Worm (Caenorhabditis elegans) whole organism, young adult: ENCODE measurements around the gene srr-1.
A peak's percentile ranks its signal among the peaks of the same experiment; 100 is the strongest.

Experiments
- C06A6.2 ChIP-seq: fragments of 200-800 bp; sonication (Bioruptor generic); conservative IDR thresholded peaks from 2 replicates; pipeline ENCODE4 v1.3.6; 2022; ENCODE audit warnings: missing genetic modification characterization, missing compliant biosample characterization
- D2030.7 ChIP-seq: fragments of 200-800 bp; sonication (Bioruptor generic); IDR thresholded peaks from 2 replicates; pipeline ENCODE4 v1.3.6; 2022; ENCODE audit warnings: missing genetic modification reagents, missing genetic modification characterization, missing compliant biosample characterization
- F52B5.7 ChIP-seq: sonication (generic microtip); optimal IDR thresholded peaks from 2 replicates; lab custom pipeline; 2016; ENCODE audit warnings: mild to moderate bottlenecking, missing genetic modification characterization, missing compliant biosample characterization
- F55B11.4 ChIP-seq: sonication (generic microtip); optimal IDR thresholded peaks from 2 replicates; lab custom pipeline; 2016; ENCODE audit warnings: missing compliant biosample characterization, missing genetic modification characterization, borderline replicate concordance; ENCODE audit not compliant: insufficient read depth
- K11D2.4 ChIP-seq: fragments of 200-800 bp; sonication (Bioruptor generic); IDR thresholded peaks from 2 replicates; pipeline ENCODE4 v1.3.6; 2022; ENCODE audit warnings: missing genetic modification reagents, missing genetic modification characterization, missing compliant biosample characterization
- T26A5.8 ChIP-seq: sonication (generic microtip); optimal IDR thresholded peaks from 2 replicates; lab custom pipeline; 2016; ENCODE audit warnings: missing genetic modification characterization, missing compliant biosample characterization
- ZK185.1 ChIP-seq: sonication (generic microtip); optimal IDR thresholded peaks from 2 replicates; lab custom pipeline; 2016; ENCODE audit warnings: mild to moderate bottlenecking, missing genetic modification characterization, missing compliant biosample characterization; ENCODE audit not compliant: poor library complexity, severe bottlenecking
- ama-1 ChIP-seq, 3 experiments: fragments of 150-350 bp in 1 of 3; sonication (generic microtip) in 2 of 3; optimal IDR thresholded peaks; 2 replicates each; lab custom pipeline; 2014 to 2018; ENCODE audit warnings: missing biosample characterization in 2 of 3, missing genetic modification characterization in 2 of 3, missing genetic modification reagents in 2 of 3
- aptf-3 ChIP-seq: fragments of 200-800 bp; sonication (Bioruptor generic); IDR thresholded peaks from 2 replicates; pipeline ENCODE4 v1.3.6; 2022; ENCODE audit warnings: missing genetic modification characterization, missing compliant biosample characterization
- atf-7 ChIP-seq: sonication (generic microtip); optimal IDR thresholded peaks from 2 replicates; lab custom pipeline; 2017; ENCODE audit warnings: mild to moderate bottlenecking, missing genetic modification characterization, missing compliant biosample characterization
- athp-1 ChIP-seq: sonication (generic microtip); optimal IDR thresholded peaks from 2 replicates; lab custom pipeline; 2017; ENCODE audit warnings: mild to moderate bottlenecking, missing genetic modification characterization, missing compliant biosample characterization
- attf-5 ChIP-seq: fragments of 200-800 bp; sonication (Bioruptor generic); optimal IDR thresholded peaks from 2 replicates; lab custom pipeline; 2018; ENCODE audit warnings: mild to moderate bottlenecking, missing genetic modification characterization, missing compliant biosample characterization
- cebp-1 ChIP-seq, 2 experiments: fragments of 200-800 bp in 1 of 2; sonication (Bioruptor generic) in 1 of 2; sonication (generic microtip) in 1 of 2; IDR thresholded peaks in 1 of 2; optimal IDR thresholded peaks in 1 of 2; 2 replicates each; pipeline versions ENCODE4 v1.3.6 to Lab custom; 2017 to 2022; ENCODE audit warnings: missing compliant biosample characterization in 2 of 2, missing genetic modification characterization in 2 of 2, mild to moderate bottlenecking in 1 of 2, missing genetic modification reagents in 1 of 2, moderate library complexity in 1 of 2
- ceh-27 ChIP-seq: fragments of 200-800 bp; sonication (Bioruptor generic); optimal IDR thresholded peaks from 2 replicates; lab custom pipeline; 2018; ENCODE audit warnings: mild to moderate bottlenecking, missing genetic modification characterization, moderate library complexity, missing compliant biosample characterization
- ceh-58 ChIP-seq: fragments of 200-800 bp; sonication (Bioruptor generic); IDR thresholded peaks from 2 replicates; pipeline ENCODE4 v1.3.6; 2022; ENCODE audit warnings: missing genetic modification characterization, missing compliant biosample characterization
- ceh-91 ChIP-seq: fragments of 200-800 bp; sonication (Bioruptor generic); IDR thresholded peaks from 2 replicates; pipeline ENCODE4 v1.3.6; 2022; ENCODE audit warnings: missing genetic modification reagents, missing genetic modification characterization, missing compliant biosample characterization
- die-1 ChIP-seq: sonication (generic microtip); optimal IDR thresholded peaks from 2 replicates; lab custom pipeline; 2016; ENCODE audit warnings: missing genotype, mild to moderate bottlenecking, missing genetic modification characterization, missing compliant biosample characterization
- dox-1 ChIP-seq: fragments of 200-800 bp; sonication (Bioruptor generic); IDR thresholded peaks from 2 replicates; pipeline ENCODE4 v1.3.6; 2022; ENCODE audit warnings: missing genetic modification reagents, missing genetic modification characterization, missing compliant biosample characterization
- egrh-3 ChIP-seq: fragments of 200-800 bp; sonication (Bioruptor generic); IDR thresholded peaks from 2 replicates; pipeline ENCODE4 v1.3.6; 2022; ENCODE audit warnings: missing genetic modification reagents, missing genetic modification characterization, missing compliant biosample characterization
- him-1 ChIP-seq: sonication (generic microtip); optimal IDR thresholded peaks from 2 replicates; lab custom pipeline; 2016; ENCODE audit warnings: missing genotype, missing genetic modification reagents, missing genetic modification characterization, missing compliant biosample characterization
- hlh-12 ChIP-seq: sonication (generic microtip); optimal IDR thresholded peaks from 2 replicates; lab custom pipeline; 2016; ENCODE audit warnings: missing genetic modification characterization, missing compliant biosample characterization
- hmg-1.2 ChIP-seq: fragments of 200-800 bp; sonication (Bioruptor generic); IDR thresholded peaks from 2 replicates; pipeline ENCODE4 v1.3.6; 2022; ENCODE audit warnings: missing genetic modification reagents, missing genetic modification characterization, missing compliant biosample characterization
- lag-1 ChIP-seq: fragments of 200-800 bp; sonication (Bioruptor generic); IDR thresholded peaks from 2 replicates; pipeline ENCODE4 v1.3.6; 2022; ENCODE audit warnings: missing genetic modification reagents, missing genetic modification characterization, missing compliant biosample characterization
- let-526 ChIP-seq: fragments of 200-800 bp; sonication (Bioruptor generic); IDR thresholded peaks from 2 replicates; pipeline ENCODE4 v1.3.6; 2022; ENCODE audit warnings: missing genetic modification reagents, missing genetic modification characterization, missing compliant biosample characterization
- let-607 ChIP-seq, 2 experiments: fragments of 200-800 bp in 1 of 2; sonication (Bioruptor generic) in 1 of 2; sonication (generic microtip) in 1 of 2; optimal IDR thresholded peaks; 2 replicates each; lab custom pipeline; 2016 to 2018; ENCODE audit warnings: mild to moderate bottlenecking in 2 of 2, missing compliant biosample characterization in 2 of 2, missing genetic modification characterization in 2 of 2, moderate library complexity in 2 of 2, missing genotype in 1 of 2
- lin-26 ChIP-seq: fragments of 200-800 bp; sonication (Bioruptor generic); IDR thresholded peaks from 2 replicates; pipeline ENCODE4 v1.3.6; 2022; ENCODE audit warnings: missing genetic modification reagents, missing genetic modification characterization, missing compliant biosample characterization
- lin-35 ChIP-seq, 3 experiments: fragments of 150-350 bp in 2 of 3; sonication (generic microtip) in 1 of 3; optimal IDR thresholded peaks; 2 replicates each; lab custom pipeline; 2014 to 2018; ENCODE audit warnings: missing biosample characterization in 3 of 3, missing genetic modification characterization in 3 of 3, missing genetic modification reagents in 3 of 3
- lin-54 ChIP-seq: fragments of 200-800 bp; sonication (Bioruptor generic); optimal IDR thresholded peaks from 2 replicates; lab custom pipeline; 2018; ENCODE audit warnings: mild to moderate bottlenecking, missing genetic modification characterization, missing compliant biosample characterization
- lir-1 ChIP-seq: fragments of 200-800 bp; sonication (Bioruptor generic); conservative IDR thresholded peaks from 2 replicates; pipeline ENCODE4 v1.3.6; 2022; ENCODE audit warnings: missing genetic modification reagents, missing genetic modification characterization, missing compliant biosample characterization
- madf-10 ChIP-seq: sonication (generic microtip); optimal IDR thresholded peaks from 2 replicates; lab custom pipeline; 2016; ENCODE audit warnings: mild to moderate bottlenecking, missing genetic modification characterization, missing compliant biosample characterization
- mcd-1 ChIP-seq: fragments of 200-800 bp; sonication (Bioruptor generic); IDR thresholded peaks from 2 replicates; pipeline ENCODE4 v1.3.6; 2022; ENCODE audit warnings: missing genetic modification reagents, missing genetic modification characterization, missing compliant biosample characterization
- mes-4 ChIP-seq: sonication (generic microtip); optimal IDR thresholded peaks from 2 replicates; lab custom pipeline; 2016; ENCODE audit warnings: missing genotype, missing genetic modification characterization, missing compliant biosample characterization
- nfya-2 ChIP-seq: fragments of 200-800 bp; sonication (Bioruptor generic); IDR thresholded peaks from 2 replicates; pipeline ENCODE4 v1.3.6; 2022; ENCODE audit warnings: missing genetic modification reagents, missing genetic modification characterization, missing compliant biosample characterization
- nhr-80 ChIP-seq: sonication (generic microtip); optimal IDR thresholded peaks from 2 replicates; lab custom pipeline; 2016; ENCODE audit warnings: missing genetic modification characterization, missing compliant biosample characterization
- nhr-90 ChIP-seq: sonication (generic microtip); optimal IDR thresholded peaks from 2 replicates; lab custom pipeline; 2016; ENCODE audit warnings: missing genotype, mild to moderate bottlenecking, missing genetic modification characterization, missing compliant biosample characterization
- snpc-1.1 ChIP-seq: sonication (generic microtip); optimal IDR thresholded peaks from 2 replicates; lab custom pipeline; 2017; ENCODE audit warnings: missing genetic modification characterization, mild to moderate bottlenecking, missing compliant biosample characterization, antibody characterized with exemption, moderate library complexity, missing genotype, missing genetic modification reagents; ENCODE audit not compliant: insufficient read depth
- snpc-4 ChIP-seq, 5 experiments: fragments of 150-350 bp in 1 of 5; sonication (generic microtip) in 4 of 5; optimal IDR thresholded peaks; 2 replicates each; lab custom pipeline; 2014 to 2018; ENCODE audit warnings: missing genetic modification characterization in 5 of 5, missing biosample characterization in 3 of 5, antibody characterized with exemption in 2 of 5, mild to moderate bottlenecking in 2 of 5, missing compliant biosample characterization in 2 of 5, missing genotype in 2 of 5, moderate library complexity in 2 of 5, missing genetic modification reagents in 1 of 5
- somi-1 ChIP-seq: fragments of 200-800 bp; sonication (Bioruptor generic); optimal IDR thresholded peaks from 2 replicates; lab custom pipeline; 2018; ENCODE audit warnings: mild to moderate bottlenecking, missing genetic modification characterization, missing compliant biosample characterization
- tbp1 ChIP-seq: fragments of 200-800 bp; sonication (Bioruptor generic); optimal IDR thresholded peaks from 2 replicates; lab custom pipeline; 2018; ENCODE audit warnings: mild to moderate bottlenecking, missing genetic modification characterization, missing compliant biosample characterization
- unc-62 ChIP-seq: fragments of 150-350 bp; optimal IDR thresholded peaks from 2 replicates; lab custom pipeline; 2014; ENCODE audit warnings: missing biosample characterization, missing genetic modification reagents, missing genetic modification characterization
- xnd-1 ChIP-seq: sonication (generic microtip); optimal IDR thresholded peaks from 2 replicates; lab custom pipeline; 2016; ENCODE audit warnings: missing genotype, missing genetic modification reagents, missing genetic modification characterization, missing compliant biosample characterization
- zfh-2 ChIP-seq: fragments of 200-800 bp; sonication (Bioruptor generic); conservative IDR thresholded peaks from 2 replicates; pipeline ENCODE4 v1.3.6; 2022; ENCODE audit warnings: missing genetic modification reagents, missing genetic modification characterization, missing compliant biosample characterization
- zim-3 ChIP-seq: sonication (generic microtip); optimal IDR thresholded peaks from 2 replicates; lab custom pipeline; 2017; ENCODE audit warnings: mild to moderate bottlenecking, missing genetic modification characterization, moderate library complexity, missing compliant biosample characterization
- ztf-18 ChIP-seq: sonication (generic microtip); optimal IDR thresholded peaks from 2 replicates; lab custom pipeline; 2016; ENCODE audit warnings: missing genotype, mild to moderate bottlenecking, missing genetic modification characterization, missing compliant biosample characterization
- ztf-6 ChIP-seq: fragments of 200-800 bp; sonication (Bioruptor generic); IDR thresholded peaks from 2 replicates; pipeline ENCODE4 v1.3.6; 2022; ENCODE audit warnings: missing genetic modification reagents, missing genetic modification characterization, missing compliant biosample characterization

Gene srr-1

DNA sequence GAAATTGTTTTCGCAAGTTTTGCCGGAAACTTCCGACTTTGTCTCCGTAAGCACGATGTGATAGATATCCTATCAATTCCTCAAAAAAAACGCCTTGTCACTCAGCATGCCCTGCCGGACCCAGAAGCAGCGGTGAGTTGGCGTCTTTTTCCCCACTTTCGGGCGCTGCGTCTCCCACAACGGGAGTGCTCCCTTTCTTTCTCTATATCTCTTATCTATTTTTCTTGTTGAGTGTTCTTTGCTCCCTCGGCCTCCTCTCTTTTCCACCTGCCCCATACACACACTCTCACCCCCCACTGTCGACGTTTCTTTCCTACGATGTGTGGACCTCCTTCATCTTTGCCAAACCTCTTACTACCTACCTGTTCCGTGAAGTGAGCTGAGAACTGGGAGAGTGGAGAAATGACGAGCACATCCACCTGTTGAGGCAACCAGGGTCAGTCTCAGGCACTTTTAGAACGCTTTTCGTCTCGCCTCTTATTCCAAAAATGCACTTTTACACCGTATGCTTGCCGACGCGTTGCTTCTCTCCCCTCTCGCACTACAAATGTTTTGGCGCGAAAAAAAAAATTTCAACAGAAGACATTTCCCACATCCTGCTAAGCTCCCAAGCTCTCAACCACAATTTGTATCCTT, 32.5 kb upstream of the srr-1 start:
- TF ChIP-seq D2030.7 (GFP tag; lab: Robert Waterston, UW) (no peak), nhr-80 (peak; percentile 42), mes-4 (tag; lab: Kevin White, UChicago) (no peak), him-1 (no peak), ztf-18 (peak; percentile 7), zim-3 (tag; lab: Kevin White, UChicago) (peak; percentile 45), die-1 (tag; lab: Kevin White, UChicago) (peak; percentile 15), aptf-3 (GFP tag; lab: Robert Waterston, UW) (no peak), ceh-27 (peak; percentile 32), zfh-2 (GFP tag; lab: Robert Waterston, UW) (peak; percentile 90), hlh-12 (tag; lab: Kevin White, UChicago) (no peak), snpc-1.1 (tag; lab: Kevin White, UChicago) (no peak), ztf-6 (GFP tag; lab: Robert Waterston, UW) (no peak), ama-1 (optimal IDR thresholded peaks at IDR 0.05; lab: Kevin White, UChicago) (peak; percentile 46), ama-1 (GFP tag; optimal IDR thresholded peaks at IDR 0.05; lab: Kevin White, UChicago) (no peak), athp-1 (tag; lab: Kevin White, UChicago) (peak; percentile 3), let-607 (tag; optimal IDR thresholded peaks at IDR 0.05; lab: Kevin White, UChicago) (peak; percentile 55 to 72), tbp1 (GFP tag; lab: Kevin White, UChicago) (peak; percentile 36), atf-7 (tag; lab: Kevin White, UChicago) (no peak), K11D2.4 (GFP tag; lab: Robert Waterston, UW) (peak; percentile 25; the same call in 1 of the 2 replicates), lin-54 (GFP tag; lab: Kevin White, UChicago) (no peak), nfya-2 (no peak), egrh-3 (GFP tag; lab: Robert Waterston, UW) (peak; percentile 54; the same call in 1 of the 2 replicates), somi-1 (peak; percentile 74), attf-5 (GFP tag; lab: Kevin White, UChicago) (peak; percentile 32), ceh-58 (GFP tag; lab: Robert Waterston, UW) (no peak), lag-1 (GFP tag; lab: Robert Waterston, UW) (no peak), T26A5.8 (tag; lab: Kevin White, UChicago) (no peak), lin-35 (GFP tag; optimal IDR thresholded peaks at IDR 0.05; lab: Kevin White, UChicago) (peak in 1 of 3 experiments; percentile 49), F52B5.7 (tag; lab: Kevin White, UChicago) (peak; percentile 4), mcd-1 (peak; percentile 45; the same call in 1 of the 2 replicates), lin-26 (GFP tag; lab: Robert Waterston, UW) (0 out of 2 replicates have a peak, but pooled peaks have one; percentile 59), F55B11.4 (tag; lab: Kevin White, UChicago) (no peak), nhr-90 (tag; lab: Kevin White, UChicago) (peak; percentile 5), lir-1 (GFP tag; lab: Robert Waterston, UW) (peak; percentile 37; the same call in 1 of the 2 replicates), snpc-4 (GFP tag; optimal IDR thresholded peaks at IDR 0.05; lab: Kevin White, UChicago) (no peak), snpc-4 (tag; optimal IDR thresholded peaks at IDR 0.05; lab: Kevin White, UChicago) (peak in 2 of 4 experiments; percentile 27 to 56), hmg-1.2 (GFP tag; lab: Robert Waterston, UW) (peak; percentile 60; the same call in 1 of the 2 replicates), cebp-1 (GFP tag; IDR thresholded peaks at IDR 0.05; lab: Robert Waterston, UW) (no peak), cebp-1 (tag; optimal IDR thresholded peaks at IDR 0.05; lab: Kevin White, UChicago) (peak; percentile 61), dox-1 (GFP tag; lab: Robert Waterston, UW) (peak; percentile 62; the same call in 1 of the 2 replicates), madf-10 (tag; lab: Kevin White, UChicago) (peak; percentile 46), let-526 (GFP tag; lab: Robert Waterston, UW) (no peak), ZK185.1 (tag; lab: Kevin White, UChicago) (no peak), ceh-91 (GFP tag; lab: Robert Waterston, UW) (no peak), C06A6.2 (GFP tag; lab: Robert Waterston, UW) (0 out of 2 replicates have a peak, but pooled peaks have one; percentile 33), xnd-1 (tag; lab: Kevin White, UChicago) (no peak), unc-62 (GFP tag; lab: Kevin White, UChicago) (peak; percentile 54)
